Worm (Caenorhabditis elegans) whole organism, L3 larva: Measurements from ENCODE around the gene E04F6.6.
A peak's percentile ranks its signal among the peaks of the same experiment; 100 is the strongest.

Source experiments
- R02D3.7 ChIP-seq: fragments of 150-350 bp; optimal IDR thresholded peaks from 2 replicates; lab custom pipeline; 2014; ENCODE audit warnings: missing biosample characterization, missing genetic modification characterization
- aly-2 ChIP-seq: fragments of 150-350 bp; optimal IDR thresholded peaks from 2 replicates; lab custom pipeline; 2014; ENCODE audit warnings: missing biosample characterization, missing genetic modification characterization
- ceh-28 ChIP-seq: fragments of 150-350 bp; optimal IDR thresholded peaks from 2 replicates; lab custom pipeline; 2014; ENCODE audit warnings: missing biosample characterization, missing genetic modification reagents, missing genetic modification characterization
- ceh-9 ChIP-seq: sonication (generic microtip); optimal IDR thresholded peaks from 2 replicates; lab custom pipeline; 2018; ENCODE audit warnings: missing biosample characterization, missing genetic modification characterization
- daf-12 ChIP-seq: fragments of 150-350 bp; optimal IDR thresholded peaks from 2 replicates; lab custom pipeline; 2014; ENCODE audit warnings: missing biosample characterization, missing genetic modification reagents, missing genetic modification characterization
- egl-5 ChIP-seq: fragments of 150-350 bp; optimal IDR thresholded peaks from 2 replicates; lab custom pipeline; 2017; ENCODE audit warnings: missing biosample characterization, missing genetic modification reagents, missing genetic modification characterization, inconsistent platforms
- elt-1 ChIP-seq: fragments of 150-350 bp; optimal IDR thresholded peaks from 2 replicates; lab custom pipeline; 2014; ENCODE audit warnings: missing biosample characterization, missing genetic modification characterization
- elt-2 ChIP-seq: sonication (generic microtip); optimal IDR thresholded peaks from 2 replicates; lab custom pipeline; 2016; ENCODE audit warnings: missing genetic modification reagents, mild to moderate bottlenecking, missing genetic modification characterization, missing compliant biosample characterization
- fkh-2 ChIP-seq: fragments of 150-350 bp; optimal IDR thresholded peaks from 2 replicates; lab custom pipeline; 2014; ENCODE audit warnings: missing biosample characterization, missing genetic modification reagents, missing genetic modification characterization
- fos-1 ChIP-seq: fragments of 150-350 bp; optimal IDR thresholded peaks from 2 replicates; lab custom pipeline; 2014; ENCODE audit warnings: missing biosample characterization, missing genetic modification characterization
- hmg-11 ChIP-seq: sonication (generic microtip); optimal IDR thresholded peaks from 2 replicates; lab custom pipeline; 2016; ENCODE audit warnings: missing genetic modification characterization, missing compliant biosample characterization
- lin-15B ChIP-seq: fragments of 150-350 bp; optimal IDR thresholded peaks from 2 replicates; lab custom pipeline; 2014; ENCODE audit warnings: missing biosample characterization, missing genetic modification characterization
- lin-39 ChIP-seq: fragments of 150-350 bp; optimal IDR thresholded peaks from 2 replicates; lab custom pipeline; 2018; ENCODE audit warnings: missing biosample characterization, missing genetic modification reagents, missing genetic modification characterization
- lsy-12 ChIP-seq: sonication (generic microtip); optimal IDR thresholded peaks from 2 replicates; lab custom pipeline; 2016; ENCODE audit warnings: mild to moderate bottlenecking, missing genetic modification characterization, missing compliant biosample characterization
- mdl-1 ChIP-seq: fragments of 150-350 bp; optimal IDR thresholded peaks from 2 replicates; lab custom pipeline; 2014; ENCODE audit warnings: missing biosample characterization, missing genetic modification characterization
- nfya-1 ChIP-seq: sonication (generic microtip); optimal IDR thresholded peaks from 2 replicates; lab custom pipeline; 2017; ENCODE audit warnings: missing genetic modification characterization, mild to moderate bottlenecking, missing compliant biosample characterization, antibody characterized with exemption, moderate library complexity; ENCODE audit not compliant: insufficient read depth
- nhr-12 ChIP-seq: fragments of 150-350 bp; optimal IDR thresholded peaks from 2 replicates; lab custom pipeline; 2014; ENCODE audit warnings: missing biosample characterization, missing genetic modification characterization
- nhr-23 ChIP-seq: fragments of 150-350 bp; optimal IDR thresholded peaks from 2 replicates; lab custom pipeline; 2014; ENCODE audit warnings: missing biosample characterization, missing genetic modification reagents, missing genetic modification characterization
- nhr-67 ChIP-seq: fragments of 150-350 bp; optimal IDR thresholded peaks from 2 replicates; lab custom pipeline; 2014; ENCODE audit warnings: missing biosample characterization, missing genetic modification characterization
- pha-4 ChIP-seq: fragments of 150-350 bp; optimal IDR thresholded peaks from 2 replicates; lab custom pipeline; 2014; ENCODE audit warnings: missing biosample characterization, missing genetic modification reagents, missing genetic modification characterization
- sea-2 ChIP-seq: fragments of 150-350 bp; sonication (generic microtip); optimal IDR thresholded peaks from 4 replicates; lab custom pipeline; 2014; ENCODE audit warnings: missing biosample characterization, missing genetic modification reagents, missing genetic modification characterization
- skn-1 ChIP-seq: fragments of 150-350 bp; optimal IDR thresholded peaks from 2 replicates; lab custom pipeline; 2014; ENCODE audit warnings: missing biosample characterization, missing genetic modification characterization
- tbx-2 ChIP-seq: sonication (generic microtip); optimal IDR thresholded peaks from 2 replicates; lab custom pipeline; 2016; ENCODE audit warnings: mild to moderate bottlenecking, missing genetic modification characterization, missing compliant biosample characterization
- unc-62 ChIP-seq: fragments of 150-350 bp; sonication (generic microtip); optimal IDR thresholded peaks from 4 replicates; lab custom pipeline; 2014; ENCODE audit warnings: missing biosample characterization, missing genetic modification reagents, missing genetic modification characterization
- ztf-11 ChIP-seq: fragments of 150-350 bp; optimal IDR thresholded peaks from 2 replicates; lab custom pipeline; 2014; ENCODE audit warnings: missing biosample characterization, missing genetic modification characterization
- ztf-4 ChIP-seq: fragments of 150-350 bp; optimal IDR thresholded peaks from 2 replicates; lab custom pipeline; 2014; ENCODE audit warnings: missing biosample characterization, missing genetic modification characterization

Gene E04F6.6

ce11 chrII:7212059-7212458 is 12.7 kb upstream of the E04F6.6 start, which contains the start of gene E04F6.9:
TSS of gene E04F6.9 (minus strand) at chrII:7212159.
- TF ChIP-seq ztf-11 (tag; lab: Kevin White, UChicago) (no peak), lin-39 (peak; percentile 1)

ce11 chrII:7211280-7211679 is 11.9 kb upstream of the E04F6.6 start, which contains the start of gene E04F6.8:
TSS of gene E04F6.8 (minus strand) at chrII:7211380.
- no peak for TF ChIP-seq nfya-1 (tag; lab: Kevin White, UChicago)
- no peak for TF ChIP-seq nhr-23 (tag; lab: Kevin White, UChicago)
- peak; percentile 82 for TF ChIP-seq egl-5 (tag; lab: Kevin White, UChicago)

- TF ChIP-seq ztf-11 (tag; lab: Kevin White, UChicago): no peak
These were observed 10.8 kb upstream of the E04F6.6 start, which contains the start of gene E04F6.15 for ce11 chrII:7210187-7210586. TSS of gene E04F6.15 (minus strand) at chrII:7210287.

ce11 chrII:7208184-7208583 is 8.8 kb upstream of the E04F6.6 start, which contains the start of gene dhs-7:
TSS of gene dhs-7 (minus strand) at chrII:7208460.
- no peak for TF ChIP-seq nhr-67 (tag; lab: Kevin White, UChicago)
- no peak for TF ChIP-seq fkh-2 (tag; lab: Kevin White, UChicago)
- TF ChIP-seq elt-2 (tag; lab: Kevin White, UChicago): peak; percentile 67

- TF ChIP-seq fos-1 (tag; lab: Kevin White, UChicago) (no peak), ztf-4 (tag; lab: Kevin White, UChicago) (no peak), pha-4 (tag; lab: Kevin White, UChicago) (no peak), R02D3.7 (no peak), tbx-2 (tag; lab: Kevin White, UChicago) (no peak), aly-2 (tag; lab: Kevin White, UChicago) (no peak), hmg-11 (tag; lab: Kevin White, UChicago) (no peak), sea-2 (GFP tag; lab: Kevin White, UChicago) (no peak), lsy-12 (tag; lab: Kevin White, UChicago) (no peak)
These were observed 8.3 kb upstream of the E04F6.6 start for ce11 chrII:7207649-7208048.

ce11 chrII:7205388-7205787 is 6.0 kb upstream of the E04F6.6 start, which contains the start of gene srd-59:
TSS of gene srd-59 (plus strand) at chrII:7205688.
- TF ChIP-seq ceh-9: no peak
- no peak for TF ChIP-seq ztf-4 (tag; lab: Kevin White, UChicago)

- TF ChIP-seq egl-5 (tag; lab: Kevin White, UChicago): no peak
- no peak for TF ChIP-seq ceh-28 (tag; lab: Kevin White, UChicago)
- no peak for TF ChIP-seq unc-62
- TF ChIP-seq fos-1 (tag; lab: Kevin White, UChicago): no peak
- TF ChIP-seq, all 47 proteins: peak for 0
These were observed 5.6 kb upstream of the E04F6.6 start, which contains the start of gene srd-58 for ce11 chrII:7204951-7205350. TSS of gene srd-58 (minus strand) at chrII:7205051.

- TF ChIP-seq lin-15B (tag; lab: Kevin White, UChicago) (no peak), ceh-9 (no peak), elt-1 (tag; lab: Kevin White, UChicago) (no peak), egl-5 (tag; lab: Kevin White, UChicago) (no peak), nhr-12 (tag; lab: Kevin White, UChicago) (no peak), unc-62 (no peak), skn-1 (no peak), daf-12 (tag; lab: Kevin White, UChicago) (no peak), aly-2 (tag; lab: Kevin White, UChicago) (no peak), mdl-1 (tag; lab: Kevin White, UChicago) (no peak)
- TF ChIP-seq, all 47 proteins: peak for 0
These were observed 3.7 kb upstream of the E04F6.6 start, which contains the start of gene srd-56 for ce11 chrII:7203110-7203509. TSS of gene srd-56 (minus strand) at chrII:7203210.
